Worm (Caenorhabditis elegans) whole organism, young adult: ENCODE measurements around the gene F53E4.1.
A peak's percentile ranks its signal among the peaks of the same experiment; 100 is the strongest.

Experiments
- B0336.3 ChIP-seq: fragments of 200-800 bp; sonication (Bioruptor generic); IDR thresholded peaks from 2 replicates; pipeline ENCODE4 v1.3.6; 2022; ENCODE audit warnings: missing genetic modification characterization, missing compliant biosample characterization
- C17E4.6 ChIP-seq: fragments of 200-800 bp; sonication (Bioruptor generic); IDR thresholded peaks from 2 replicates; pipeline ENCODE4 v1.3.6; 2022; ENCODE audit warnings: missing genetic modification reagents, missing genetic modification characterization, missing compliant biosample characterization
- F49E8.2 ChIP-seq: sonication (generic microtip); optimal IDR thresholded peaks from 3 replicates; lab custom pipeline; 2017; ENCODE audit warnings: missing genetic modification characterization, mild to moderate bottlenecking, missing compliant biosample characterization, antibody characterized with exemption, moderate library complexity; ENCODE audit not compliant: insufficient read depth
- T26A5.8 ChIP-seq: sonication (generic microtip); optimal IDR thresholded peaks from 2 replicates; lab custom pipeline; 2016; ENCODE audit warnings: missing genetic modification characterization, missing compliant biosample characterization
- Y53F4B.3 ChIP-seq: fragments of 200-800 bp; sonication (Bioruptor generic); IDR thresholded peaks from 2 replicates; pipeline ENCODE4 v1.3.6; 2022; ENCODE audit warnings: missing genetic modification reagents, missing genetic modification characterization, missing compliant biosample characterization
- Y53G8AR.9 ChIP-seq: fragments of 200-800 bp; sonication (Bioruptor generic); conservative IDR thresholded peaks from 2 replicates; pipeline ENCODE4 v1.3.6; 2022; ENCODE audit warnings: missing genetic modification reagents, missing genetic modification characterization, missing compliant biosample characterization
- Y56A3A.18 ChIP-seq: fragments of 200-800 bp; sonication (Bioruptor generic); IDR thresholded peaks from 2 replicates; pipeline ENCODE4 v1.3.6; 2022; ENCODE audit warnings: missing genetic modification reagents, missing genetic modification characterization, missing compliant biosample characterization
- Y67H2A.10 ChIP-seq: fragments of 200-800 bp; sonication (Bioruptor generic); conservative IDR thresholded peaks from 2 replicates; pipeline ENCODE4 v1.3.6; 2022; ENCODE audit warnings: missing genetic modification reagents, missing genetic modification characterization, missing compliant biosample characterization
- Y79H2A.3 ChIP-seq: fragments of 200-800 bp; sonication (Bioruptor generic); conservative IDR thresholded peaks from 2 replicates; pipeline ENCODE4 v1.3.6; 2022; ENCODE audit warnings: missing genetic modification reagents, missing genetic modification characterization, missing compliant biosample characterization
- Y95B8A.8 ChIP-seq: fragments of 200-800 bp; sonication (Bioruptor generic); IDR thresholded peaks from 2 replicates; pipeline ENCODE4 v1.3.6; 2022; ENCODE audit warnings: missing genetic modification reagents, missing genetic modification characterization, missing compliant biosample characterization
- ama-1 ChIP-seq, 3 experiments: fragments of 150-350 bp in 1 of 3; sonication (generic microtip) in 2 of 3; optimal IDR thresholded peaks; 2 replicates each; lab custom pipeline; 2014 to 2018; ENCODE audit warnings: missing biosample characterization in 2 of 3, missing genetic modification characterization in 2 of 3, missing genetic modification reagents in 2 of 3
- attf-3 ChIP-seq: fragments of 200-800 bp; sonication (Bioruptor generic); conservative IDR thresholded peaks from 2 replicates; pipeline ENCODE4 v1.3.6; 2022; ENCODE audit warnings: missing genetic modification reagents, missing genetic modification characterization, missing compliant biosample characterization
- bed-2 ChIP-seq: fragments of 200-800 bp; sonication (Bioruptor generic); IDR thresholded peaks from 2 replicates; pipeline ENCODE4 v1.3.6; 2022; ENCODE audit warnings: missing genetic modification reagents, missing genetic modification characterization, missing compliant biosample characterization
- efl-1 ChIP-seq: fragments of 150-350 bp; optimal IDR thresholded peaks from 2 replicates; lab custom pipeline; 2014; ENCODE audit warnings: missing biosample characterization, missing genetic modification reagents, missing genetic modification characterization
- ets-4 ChIP-seq: fragments of 200-800 bp; sonication (Bioruptor generic); optimal IDR thresholded peaks from 2 replicates; lab custom pipeline; 2018; ENCODE audit warnings: mild to moderate bottlenecking, missing genetic modification characterization, missing compliant biosample characterization
- fkh-3 ChIP-seq: sonication (generic microtip); optimal IDR thresholded peaks from 2 replicates; lab custom pipeline; 2016; ENCODE audit warnings: mild to moderate bottlenecking, missing genetic modification characterization, missing compliant biosample characterization
- gei-17 ChIP-seq: fragments of 200-800 bp; sonication (Bioruptor generic); optimal IDR thresholded peaks from 2 replicates; lab custom pipeline; 2018; ENCODE audit warnings: mild to moderate bottlenecking, missing genetic modification characterization, missing compliant biosample characterization
- him-1 ChIP-seq: sonication (generic microtip); optimal IDR thresholded peaks from 2 replicates; lab custom pipeline; 2016; ENCODE audit warnings: missing genotype, missing genetic modification reagents, missing genetic modification characterization, missing compliant biosample characterization
- hlh-26 ChIP-seq: fragments of 200-800 bp; sonication (Bioruptor generic); conservative IDR thresholded peaks from 2 replicates; pipeline ENCODE4 v1.3.6; 2022; ENCODE audit warnings: missing genetic modification reagents, missing genetic modification characterization, missing compliant biosample characterization
- hmg-20 ChIP-seq: fragments of 200-800 bp; sonication (Bioruptor generic); IDR thresholded peaks from 2 replicates; pipeline ENCODE4 v1.3.6; 2022; ENCODE audit warnings: missing genetic modification reagents, missing genetic modification characterization, missing compliant biosample characterization
- lag-1 ChIP-seq: fragments of 200-800 bp; sonication (Bioruptor generic); IDR thresholded peaks from 2 replicates; pipeline ENCODE4 v1.3.6; 2022; ENCODE audit warnings: missing genetic modification reagents, missing genetic modification characterization, missing compliant biosample characterization
- lin-40 ChIP-seq: sonication (generic microtip); optimal IDR thresholded peaks from 2 replicates; lab custom pipeline; 2016; ENCODE audit warnings: missing genetic modification characterization, mild to moderate bottlenecking, missing compliant biosample characterization, missing genotype, missing genetic modification reagents
- lsy-27 ChIP-seq: sonication (generic microtip); optimal IDR thresholded peaks from 2 replicates; lab custom pipeline; 2017; ENCODE audit warnings: missing genetic modification characterization, mild to moderate bottlenecking, missing compliant biosample characterization, antibody characterized with exemption, missing genotype, borderline replicate concordance; ENCODE audit not compliant: insufficient read depth
- madf-6 ChIP-seq: fragments of 200-800 bp; sonication (Bioruptor generic); IDR thresholded peaks from 2 replicates; pipeline ENCODE4 v1.3.6; 2022; ENCODE audit warnings: missing genetic modification reagents, missing genetic modification characterization, missing compliant biosample characterization
- nfya-1 ChIP-seq: sonication (generic microtip); optimal IDR thresholded peaks from 2 replicates; lab custom pipeline; 2017; ENCODE audit warnings: antibody characterized with exemption, missing compliant biosample characterization, missing genetic modification characterization, borderline replicate concordance; ENCODE audit not compliant: insufficient read depth
- nfyb-1 ChIP-seq: fragments of 200-800 bp; sonication (Bioruptor generic); IDR thresholded peaks from 2 replicates; pipeline ENCODE4 v1.3.6; 2022; ENCODE audit warnings: missing genetic modification reagents, missing genetic modification characterization, missing compliant biosample characterization
- pbrm-1 ChIP-seq: fragments of 200-800 bp; sonication (Bioruptor generic); IDR thresholded peaks from 2 replicates; pipeline ENCODE4 v1.3.6; 2022; ENCODE audit warnings: missing genetic modification reagents, missing genetic modification characterization, missing compliant biosample characterization
- sea-2 ChIP-seq: fragments of 200-800 bp; sonication (Bioruptor generic); IDR thresholded peaks from 2 replicates; pipeline ENCODE4 v1.3.6; 2022; ENCODE audit warnings: missing genetic modification characterization, missing compliant biosample characterization
- snpc-1.1 ChIP-seq: sonication (generic microtip); optimal IDR thresholded peaks from 2 replicates; lab custom pipeline; 2017; ENCODE audit warnings: missing genetic modification characterization, mild to moderate bottlenecking, missing compliant biosample characterization, antibody characterized with exemption, moderate library complexity, missing genotype, missing genetic modification reagents; ENCODE audit not compliant: insufficient read depth
- somi-1 ChIP-seq: fragments of 200-800 bp; sonication (Bioruptor generic); optimal IDR thresholded peaks from 2 replicates; lab custom pipeline; 2018; ENCODE audit warnings: mild to moderate bottlenecking, missing genetic modification characterization, missing compliant biosample characterization
- tlf-1 ChIP-seq: fragments of 200-800 bp; sonication (Bioruptor generic); optimal IDR thresholded peaks from 2 replicates; lab custom pipeline; 2018; ENCODE audit warnings: mild to moderate bottlenecking, missing genetic modification characterization, missing compliant biosample characterization
- unc-130 ChIP-seq: sonication (generic microtip); optimal IDR thresholded peaks from 2 replicates; lab custom pipeline; 2016; ENCODE audit warnings: missing genetic modification reagents, missing genetic modification characterization, missing compliant biosample characterization
- unc-62 ChIP-seq: fragments of 150-350 bp; optimal IDR thresholded peaks from 2 replicates; lab custom pipeline; 2014; ENCODE audit warnings: missing biosample characterization, missing genetic modification reagents, missing genetic modification characterization
- zfh-2 ChIP-seq: fragments of 200-800 bp; sonication (Bioruptor generic); conservative IDR thresholded peaks from 2 replicates; pipeline ENCODE4 v1.3.6; 2022; ENCODE audit warnings: missing genetic modification reagents, missing genetic modification characterization, missing compliant biosample characterization
- ztf-28 ChIP-seq: fragments of 200-800 bp; sonication (Bioruptor generic); IDR thresholded peaks from 2 replicates; pipeline ENCODE4 v1.3.6; 2022; ENCODE audit warnings: missing genetic modification reagents, missing genetic modification characterization, missing compliant biosample characterization

Gene F53E4.1

DNA sequence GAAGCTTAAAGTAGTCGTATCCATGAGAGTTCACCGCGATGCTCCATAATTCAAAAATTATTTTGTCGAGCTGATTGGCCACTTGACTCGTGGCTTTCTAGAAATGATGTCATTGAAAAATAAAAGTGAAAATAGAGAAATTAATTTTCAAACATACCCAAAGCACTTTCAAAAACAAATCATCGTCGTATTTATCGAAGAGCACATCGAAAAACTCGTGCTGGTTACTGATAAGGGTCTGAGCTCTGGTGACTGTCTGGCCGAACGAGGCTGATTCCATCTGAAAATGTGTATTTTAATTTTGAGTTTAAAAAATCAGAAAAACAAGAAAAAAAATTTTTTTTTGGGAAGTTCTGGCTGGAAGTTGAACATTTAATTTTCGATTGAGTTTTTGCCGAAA, 44.3 kb upstream of the F53E4.1 start:
- TF ChIP-seq hlh-26 (GFP tag; lab: Robert Waterston, UW): no peak
- no peak for TF ChIP-seq ama-1 (optimal IDR thresholded peaks at IDR 0.05; lab: Kevin White, UChicago)
- TF ChIP-seq ama-1 (GFP tag; optimal IDR thresholded peaks at IDR 0.05; lab: Kevin White, UChicago): no peak
- TF ChIP-seq lin-40 (tag; lab: Kevin White, UChicago): no peak
- TF ChIP-seq snpc-1.1 (tag; lab: Kevin White, UChicago): no peak
- no peak for TF ChIP-seq T26A5.8 (tag; lab: Kevin White, UChicago)
- no peak for TF ChIP-seq ets-4 (GFP tag; lab: Kevin White, UChicago)
- no peak for TF ChIP-seq bed-2 (GFP tag; lab: Robert Waterston, UW)
- no peak for TF ChIP-seq C17E4.6 (GFP tag; lab: Robert Waterston, UW)
- no peak for TF ChIP-seq Y67H2A.10 (GFP tag; lab: Robert Waterston, UW)
- TF ChIP-seq B0336.3 (GFP tag; lab: Robert Waterston, UW): no peak
- no peak for TF ChIP-seq gei-17 (GFP tag; lab: Kevin White, UChicago)
- no peak for TF ChIP-seq Y56A3A.18
- no peak for TF ChIP-seq madf-6 (GFP tag; lab: Robert Waterston, UW)
- no peak for TF ChIP-seq hmg-20 (GFP tag; lab: Robert Waterston, UW)
- TF ChIP-seq lsy-27: no peak
- TF ChIP-seq zfh-2 (GFP tag; lab: Robert Waterston, UW): no peak
- TF ChIP-seq, all 124 proteins: peak for 0

DNA sequence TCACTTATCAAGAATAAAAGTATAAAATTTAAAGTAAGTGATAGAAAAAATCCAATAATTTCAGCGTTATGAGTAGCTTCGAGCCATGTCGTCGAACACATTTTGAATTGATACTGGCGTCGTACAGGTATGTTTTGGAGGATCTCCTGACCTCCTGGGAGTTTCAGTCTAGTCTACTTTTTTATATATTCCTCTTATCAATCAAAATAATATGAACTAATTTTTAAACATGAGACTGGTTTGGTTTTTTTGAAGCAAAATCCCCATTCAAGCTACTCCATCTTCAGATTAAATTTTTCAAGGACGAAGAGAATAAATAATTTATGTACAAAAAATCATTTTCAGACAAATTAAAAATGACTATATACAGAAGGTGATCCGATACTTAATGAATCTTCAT, 43.8 kb upstream of the F53E4.1 start, which contains the start of gene str-101:
TSS of gene str-101 (minus strand) at position 101 of the 400 bp plus-strand sequence.
- TF ChIP-seq ztf-28: no peak
- no peak for TF ChIP-seq sea-2 (GFP tag; lab: Robert Waterston, UW)
- TF ChIP-seq zfh-2 (GFP tag; lab: Robert Waterston, UW): no peak
- no peak for TF ChIP-seq F49E8.2 (tag; lab: Kevin White, UChicago)
- TF ChIP-seq tlf-1 (GFP tag; lab: Kevin White, UChicago): no peak
- TF ChIP-seq, all 124 proteins: peak for 0

- no peak for TF ChIP-seq unc-130 (GFP tag; lab: Kevin White, UChicago)
- TF ChIP-seq sea-2 (GFP tag; lab: Robert Waterston, UW): no peak
- TF ChIP-seq nfyb-1: no peak
Measured at ce11 chrV:15710401-15710800, 42.3 kb upstream of the F53E4.1 start, which contains the start of gene Y6E2A.1. Gene Y6E2A.1, minus strand, starts transcription at chrV:15710501.

- TF ChIP-seq somi-1 (GFP tag; lab: Kevin White, UChicago) (peak; percentile 27), Y53G8AR.9 (GFP tag; lab: Robert Waterston, UW) (no peak), efl-1 (GFP tag; lab: Kevin White, UChicago) (no peak), sea-2 (GFP tag; lab: Robert Waterston, UW) (no peak), nfya-1 (no peak)
Measured at ce11 chrV:15707982-15708381, 39.9 kb upstream of the F53E4.1 start.

- TF ChIP-seq lag-1 (GFP tag; lab: Robert Waterston, UW) (no peak), pbrm-1 (GFP tag; lab: Robert Waterston, UW) (no peak), sea-2 (GFP tag; lab: Robert Waterston, UW) (no peak), attf-3 (GFP tag; lab: Robert Waterston, UW) (no peak), C17E4.6 (GFP tag; lab: Robert Waterston, UW) (no peak), fkh-3 (tag; lab: Kevin White, UChicago) (no peak), him-1 (no peak), Y95B8A.8 (GFP tag; lab: Robert Waterston, UW) (no peak), Y79H2A.3 (GFP tag; lab: Robert Waterston, UW) (no peak), Y53F4B.3 (GFP tag; lab: Robert Waterston, UW) (no peak), ama-1 (optimal IDR thresholded peaks at IDR 0.05; lab: Kevin White, UChicago) (no peak), ama-1 (GFP tag; optimal IDR thresholded peaks at IDR 0.05; lab: Kevin White, UChicago) (no peak), madf-6 (GFP tag; lab: Robert Waterston, UW) (no peak), unc-62 (GFP tag; lab: Kevin White, UChicago) (no peak)
- TF ChIP-seq, all 124 proteins: peak for 0
Measured at ce11 chrV:15704745-15705144, 36.6 kb upstream of the F53E4.1 start, which contains the start of gene twk-34. Gene twk-34, plus strand, starts transcription at chrV:15704960.
